Worm (Caenorhabditis elegans) whole organism, L4/young adult: ENCODE data around the gene W06F12.3.

ENCODE experiments used
- W03F9.2 ChIP-seq: fragments of 150-350 bp; optimal IDR thresholded peaks from 2 replicates; lab custom pipeline; 2014; ENCODE audit warnings: missing biosample characterization, missing genetic modification characterization
- dao-5 ChIP-seq: sonication (generic microtip); optimal IDR thresholded peaks from 2 replicates; lab custom pipeline; 2016; ENCODE audit warnings: missing genotype, missing genetic modification characterization, moderate library complexity, missing compliant biosample characterization
- him-1 ChIP-seq: sonication (generic microtip); optimal IDR thresholded peaks from 2 replicates; lab custom pipeline; 2016; ENCODE audit warnings: missing genotype, missing genetic modification reagents, missing genetic modification characterization, missing compliant biosample characterization

The W06F12.3 gene

DNA sequence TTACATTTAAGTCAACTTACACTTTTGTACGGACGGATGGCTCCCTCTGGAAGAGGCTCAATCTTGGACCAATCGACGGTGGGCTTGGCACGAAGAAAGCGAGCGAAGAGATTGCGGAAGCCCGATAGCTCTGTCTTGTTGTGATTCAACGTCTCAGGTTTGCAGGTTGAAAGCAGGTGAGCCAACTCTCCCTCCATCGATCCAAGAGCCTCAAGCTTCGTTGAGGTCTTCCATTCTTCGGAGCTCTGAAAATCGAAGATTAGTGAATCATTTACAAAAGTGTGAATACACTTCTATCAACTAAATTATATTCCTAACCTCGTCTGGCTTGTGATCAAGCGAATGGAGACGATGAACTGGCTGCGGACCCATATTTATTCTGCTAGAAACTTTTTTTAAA is 31.0 kb downstream of the W06F12.3 start:
- TF ChIP-seq W03F9.2 (tag; lab: Kevin White, UChicago) (no peak), dao-5 (tag; lab: Kevin White, UChicago) (no peak), him-1 (tag; lab: Kevin White, UChicago) (no peak)

DNA sequence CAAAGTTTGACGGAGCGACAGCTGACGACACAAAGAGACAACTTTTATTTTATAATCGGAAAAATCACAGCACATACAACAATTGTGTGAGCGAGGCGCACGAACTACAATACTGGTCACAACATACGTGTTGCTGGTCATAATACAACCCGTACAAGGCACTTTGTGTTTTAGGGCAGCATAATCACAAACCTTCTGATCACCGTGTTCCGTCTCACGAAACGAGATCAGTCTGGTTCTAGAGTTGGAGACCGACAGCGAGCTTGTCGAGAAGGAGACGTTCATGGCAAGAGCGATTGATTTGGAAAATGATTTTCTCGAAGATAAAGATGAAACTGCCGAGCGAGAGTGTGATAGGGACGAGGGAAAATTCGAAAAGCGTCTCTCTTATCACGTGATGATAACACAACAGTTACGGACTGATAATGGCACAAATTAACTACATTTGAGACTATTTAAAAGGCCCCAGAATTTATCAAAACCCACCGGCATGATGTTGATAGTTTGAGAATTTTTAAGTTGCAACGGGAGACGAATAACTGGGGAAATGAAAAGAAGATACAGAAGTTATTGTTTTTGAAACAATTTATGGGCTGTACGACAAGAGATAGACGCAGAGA is 32.0 kb downstream of the W06F12.3 start:
- no peak for TF ChIP-seq dao-5 (tag; lab: Kevin White, UChicago)
- TF ChIP-seq him-1 (tag; lab: Kevin White, UChicago) = no peak
- no peak for TF ChIP-seq W03F9.2 (tag; lab: Kevin White, UChicago)

DNA sequence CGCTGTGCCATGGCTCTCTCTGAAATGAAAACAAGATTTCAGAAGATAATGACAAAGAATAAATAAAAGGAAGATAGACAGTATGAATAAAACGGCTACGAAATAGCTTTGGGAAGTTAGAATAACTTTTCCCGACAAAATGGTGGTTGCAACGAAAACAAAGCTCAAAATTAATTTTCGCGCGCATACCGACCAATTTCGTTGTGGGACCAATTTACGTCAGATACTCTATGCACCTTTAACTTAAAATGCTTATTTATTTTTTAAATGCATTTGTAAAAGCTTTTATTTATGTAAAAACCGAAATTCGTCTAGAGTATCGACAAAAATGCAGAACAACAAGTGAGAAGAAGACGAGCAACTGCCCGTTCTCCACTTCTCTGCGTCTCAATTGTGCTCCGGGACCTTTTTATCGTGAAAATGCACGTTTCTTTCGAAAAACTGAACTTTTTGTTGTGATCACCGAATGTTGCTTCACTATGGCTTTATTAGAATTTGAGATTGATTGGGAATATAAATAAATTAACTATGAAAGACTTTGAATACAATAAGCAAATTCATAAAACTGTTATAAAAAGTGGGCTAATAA is 33.3 kb downstream of the W06F12.3 start, which contains the start of gene rml-1:
Gene rml-1, minus strand, starts transcription at position 19 of the 589 bp plus-strand sequence.
- TF ChIP-seq W03F9.2 (tag; lab: Kevin White, UChicago) = no peak
- no peak for TF ChIP-seq him-1 (tag; lab: Kevin White, UChicago)

DNA sequence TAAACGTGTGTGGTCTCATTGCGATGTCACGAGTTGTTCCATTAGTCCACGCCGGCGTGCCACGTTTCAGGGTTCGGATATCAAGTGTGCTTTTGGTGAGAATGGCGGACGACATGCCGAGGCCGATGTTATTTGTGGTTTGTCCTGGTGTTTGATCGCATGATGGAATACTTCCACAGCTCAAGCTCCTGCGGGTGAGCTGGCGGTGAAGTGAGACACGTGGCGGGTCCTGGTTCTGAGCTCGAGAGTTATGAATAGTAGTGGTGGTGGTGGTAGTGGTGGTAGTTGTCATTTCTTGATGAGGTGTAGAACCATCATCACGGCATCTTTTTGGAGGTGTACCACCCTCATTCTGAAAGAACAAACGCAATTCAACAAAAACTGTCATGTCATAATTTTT is 35.2 kb downstream of the W06F12.3 start:
- no peak for TF ChIP-seq him-1 (tag; lab: Kevin White, UChicago)
- TF ChIP-seq dao-5 (tag; lab: Kevin White, UChicago) = no peak
- no peak for TF ChIP-seq W03F9.2 (tag; lab: Kevin White, UChicago)

DNA sequence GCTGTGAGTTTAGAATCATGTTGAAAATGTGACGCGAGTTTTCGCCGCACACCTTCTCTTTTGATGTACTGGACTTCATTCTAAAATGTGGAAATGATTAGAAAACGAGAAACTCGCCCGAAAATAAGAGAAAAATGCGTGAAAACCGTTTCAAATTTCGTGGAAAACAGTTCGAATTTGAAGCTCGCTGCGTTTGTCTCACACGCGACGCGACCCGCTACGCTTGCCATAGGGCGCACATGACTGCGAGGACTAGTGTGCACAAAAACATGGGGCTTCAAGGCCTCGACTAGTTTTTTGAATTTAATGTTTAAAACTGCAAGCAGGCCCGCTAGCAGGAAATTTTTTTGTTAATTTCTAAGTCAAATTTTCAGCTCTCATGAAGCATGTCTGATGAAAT is 36.3 kb downstream of the W06F12.3 start, which contains the start of the genes cyk-4 and pdr-1:
Gene cyk-4, minus strand, starts transcription at position 80 of the 400 bp plus-strand sequence.
Gene pdr-1, plus strand, starts transcription at position 369 of the 400 bp plus-strand sequence.
- TF ChIP-seq dao-5 (tag; lab: Kevin White, UChicago) = no peak
- TF ChIP-seq him-1 (tag; lab: Kevin White, UChicago) = no peak
- no peak for TF ChIP-seq W03F9.2 (tag; lab: Kevin White, UChicago)

DNA sequence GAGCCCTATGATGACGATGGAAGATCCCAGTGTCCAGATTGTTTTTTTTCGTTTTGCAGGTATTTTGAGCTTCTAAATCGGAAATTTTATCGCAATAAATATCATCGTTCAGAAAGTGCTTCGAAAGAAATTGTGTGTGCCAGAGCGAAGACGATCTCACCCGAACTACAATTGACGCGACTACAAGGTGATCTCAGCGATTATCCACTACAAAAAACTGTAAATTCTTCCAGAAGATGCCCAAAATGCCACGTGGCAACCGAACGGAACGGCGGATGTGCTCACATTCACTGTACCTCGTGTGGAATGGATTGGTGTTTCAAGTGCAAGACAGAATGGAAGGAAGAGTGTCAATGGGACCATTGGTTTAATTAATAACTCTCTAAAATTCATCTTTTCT is 38.0 kb downstream of the W06F12.3 start, which contains the start of gene mdt-29:
Gene mdt-29, plus strand, starts transcription at position 301 of the 400 bp plus-strand sequence.
- TF ChIP-seq him-1 (tag; lab: Kevin White, UChicago) = no peak
- TF ChIP-seq W03F9.2 (tag; lab: Kevin White, UChicago) = no peak
- no peak for TF ChIP-seq dao-5 (tag; lab: Kevin White, UChicago)

DNA sequence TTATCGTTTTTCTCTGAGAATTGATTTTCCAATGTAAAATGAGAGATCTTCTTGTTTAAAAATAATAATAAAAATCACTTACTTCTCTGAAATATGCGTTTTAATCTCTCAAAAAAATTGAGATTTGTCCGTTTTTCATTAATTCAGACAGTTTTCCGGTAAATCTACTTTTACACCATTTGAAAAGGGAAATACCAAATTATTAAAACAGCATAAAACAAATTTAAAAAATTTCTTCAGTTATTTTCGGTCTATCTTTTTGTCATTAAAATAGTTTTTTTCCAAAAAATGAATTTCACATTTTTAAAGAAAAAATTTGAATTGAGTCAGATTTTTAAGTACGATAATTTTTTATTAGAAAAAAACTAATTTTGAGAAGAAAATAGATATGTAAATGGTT is 44.0 kb downstream of the W06F12.3 start:
- no peak for TF ChIP-seq him-1 (tag; lab: Kevin White, UChicago)
- TF ChIP-seq dao-5 (tag; lab: Kevin White, UChicago) = no peak
- no peak for TF ChIP-seq W03F9.2 (tag; lab: Kevin White, UChicago)

DNA sequence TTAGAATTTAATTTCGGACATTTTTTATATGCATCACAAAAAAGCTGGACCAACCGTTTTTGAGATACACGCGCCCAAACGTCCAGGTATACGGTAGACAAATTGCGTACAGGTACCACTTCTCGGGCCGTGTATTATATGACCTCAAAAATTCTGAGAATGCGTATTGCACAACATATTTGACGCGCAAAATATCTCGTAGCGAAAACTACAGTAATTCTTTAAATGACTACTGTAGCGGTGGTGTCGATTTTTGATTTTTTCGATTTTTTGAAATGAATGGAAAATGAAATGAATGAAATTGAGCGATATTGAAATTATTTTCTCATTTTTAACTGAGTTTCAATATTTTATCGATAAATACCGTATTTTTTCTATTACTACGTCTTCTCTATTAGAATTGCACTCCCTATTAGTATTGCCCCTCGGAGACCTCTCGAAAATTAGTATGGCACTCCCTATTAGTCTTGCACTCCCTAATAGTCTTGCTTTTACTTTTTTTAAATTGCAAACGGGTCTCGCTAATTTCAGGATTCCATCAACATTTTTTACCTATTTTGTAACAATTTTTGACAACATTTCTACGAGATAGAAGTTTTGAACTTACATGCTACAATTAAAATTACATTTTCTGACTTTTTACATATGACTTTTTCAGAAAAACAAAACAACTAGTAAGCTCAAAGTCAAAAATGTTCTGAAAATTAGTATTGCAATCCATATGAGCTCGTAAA is 44.7 kb downstream of the W06F12.3 start:
- TF ChIP-seq W03F9.2 (tag; lab: Kevin White, UChicago) (no peak), him-1 (tag; lab: Kevin White, UChicago) (no peak), dao-5 (tag; lab: Kevin White, UChicago) (no peak)

DNA sequence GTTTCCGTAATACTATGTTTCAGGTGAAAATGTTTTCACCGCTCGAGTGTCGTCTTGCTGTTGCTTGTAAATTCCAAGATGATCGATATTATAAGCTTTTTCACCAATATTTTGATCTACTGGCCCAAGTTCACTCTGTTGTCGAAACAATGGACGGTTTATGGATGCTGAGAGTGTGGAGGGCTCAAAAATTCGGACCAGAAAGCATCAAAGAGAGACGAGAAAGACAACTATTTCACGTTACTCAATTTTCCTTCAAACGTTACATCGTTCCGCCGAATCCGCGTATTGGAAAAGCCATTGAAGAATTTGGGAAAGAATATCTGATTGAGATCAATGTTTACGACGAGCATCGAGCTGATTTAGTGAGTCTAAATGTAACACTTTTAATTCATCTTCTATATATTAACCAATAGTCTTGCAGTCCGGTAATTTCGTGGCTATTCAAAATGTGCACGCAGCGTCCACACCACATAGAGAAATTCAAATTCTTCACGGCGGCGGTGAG is 45.4 kb downstream of the W06F12.3 start, which contains the start of gene pot-3:
Gene pot-3, plus strand, starts transcription at position 17 of the 508 bp plus-strand sequence.
- TF ChIP-seq dao-5 (tag; lab: Kevin White, UChicago) (no peak), W03F9.2 (tag; lab: Kevin White, UChicago) (no peak), him-1 (tag; lab: Kevin White, UChicago) (no peak)
